Fruit fly (Drosophila melanogaster) whole organism, embryonic: ENCODE results near the gene Acp26Ab.

Source experiments
- CG1233 ChIP-seq: fragments of 200-800 bp; sonication (Bioruptor generic); optimal IDR thresholded peaks from 4 replicates; lab custom pipeline; 2018; ENCODE audit warnings: missing biosample characterization, mild to moderate bottlenecking, missing genetic modification characterization
- CG13287 ChIP-seq: fragments of 200-800 bp; sonication (Bioruptor generic); IDR thresholded peaks from 2 replicates; pipeline ENCODE4 v1.3.6; 2022; ENCODE audit warnings: missing biosample characterization, missing genetic modification characterization; ENCODE audit not compliant: partially characterized antibody
- CG1529 ChIP-seq: fragments of 200-800 bp; sonication (Bioruptor generic); optimal IDR thresholded peaks from 3 replicates; lab custom pipeline; 2018; ENCODE audit warnings: missing biosample characterization, missing genetic modification characterization
- CG33557 ChIP-seq: fragments of 200-800 bp; sonication (Bioruptor generic); optimal IDR thresholded peaks from 2 replicates; lab custom pipeline; 2019; ENCODE audit warnings: missing biosample characterization, mild to moderate bottlenecking, missing genetic modification characterization, moderate library complexity
- CG3726 ChIP-seq: fragments of 200-800 bp; sonication (Bioruptor generic); IDR thresholded peaks from 3 replicates; pipeline ENCODE4, ENCODE4 v1.3.6; 2022; ENCODE audit warnings: missing biosample characterization, missing genetic modification characterization
- CG4328 ChIP-seq: fragments of 200-800 bp; sonication (Bioruptor generic); optimal IDR thresholded peaks from 3 replicates; lab custom pipeline; 2017; ENCODE audit warnings: missing biosample characterization, missing genetic modification reagents, missing genetic modification characterization
- CG4424 ChIP-seq: fragments of 200-800 bp; sonication (Bioruptor generic); optimal IDR thresholded peaks from 3 replicates; lab custom pipeline; 2016; ENCODE audit warnings: missing biosample characterization, missing genetic modification characterization
- CG8290 ChIP-seq, 3 experiments: fragments of 200-800 bp; sonication (Bioruptor generic); optimal IDR thresholded peaks; 2 replicates each; lab custom pipeline; 2016 to 2019; ENCODE audit warnings: missing biosample characterization in 3 of 3, missing genetic modification characterization in 3 of 3, mild to moderate bottlenecking in 2 of 3, moderate library complexity in 1 of 3
- CrebB ChIP-seq: fragments of 200-800 bp; sonication (Bioruptor generic); optimal IDR thresholded peaks from 3 replicates; lab custom pipeline; 2018; ENCODE audit warnings: missing biosample characterization, mild to moderate bottlenecking, missing genetic modification characterization
- D19B ChIP-seq: fragments of 200-800 bp; sonication (Bioruptor generic); optimal IDR thresholded peaks from 2 replicates; lab custom pipeline; 2017; ENCODE audit warnings: missing biosample characterization, mild to moderate bottlenecking, missing genetic modification characterization
- Dip2 ChIP-seq: fragments of 200-800 bp; sonication (Bioruptor generic); IDR thresholded peaks from 2 replicates; pipeline ENCODE4 v1.3.6; 2022; ENCODE audit warnings: missing biosample characterization, missing genetic modification characterization
- Fer3 ChIP-seq: fragments of 200-800 bp; sonication (Bioruptor generic); optimal IDR thresholded peaks from 2 replicates; lab custom pipeline; 2018; ENCODE audit warnings: missing biosample characterization, mild to moderate bottlenecking, missing genetic modification characterization, moderate library complexity
- HLH3B ChIP-seq: fragments of 200-800 bp; sonication (Bioruptor generic); IDR thresholded peaks from 2 replicates; pipeline ENCODE4 v1.3.6; 2022; ENCODE audit warnings: missing biosample characterization, missing genetic modification characterization
- HLH54F ChIP-seq: fragments of 200-800 bp; sonication (Bioruptor generic); optimal IDR thresholded peaks from 3 replicates; lab custom pipeline; 2016; ENCODE audit warnings: missing biosample characterization, missing genetic modification characterization
- Hand ChIP-seq: fragments of 200-800 bp; sonication (Bioruptor generic); optimal IDR thresholded peaks from 2 replicates; lab custom pipeline; 2017; ENCODE audit warnings: mild to moderate bottlenecking, missing biosample characterization, missing genetic modification reagents, missing genetic modification characterization
- HmgZ ChIP-seq: fragments of 200-800 bp; sonication (Bioruptor generic); optimal IDR thresholded peaks from 2 replicates; lab custom pipeline; 2018; ENCODE audit warnings: missing biosample characterization, mild to moderate bottlenecking, missing genetic modification characterization
- Hsf ChIP-seq: fragments of 200-800 bp; sonication (Bioruptor generic); optimal IDR thresholded peaks from 3 replicates; lab custom pipeline; 2016; ENCODE audit warnings: missing biosample characterization, missing genetic modification characterization
- Lim3 ChIP-seq: fragments of 200-800 bp; sonication (Bioruptor generic); IDR thresholded peaks from 2 replicates; pipeline ENCODE4 v1.3.6; 2022; ENCODE audit warnings: missing biosample characterization, missing genetic modification characterization
- Mes4 ChIP-seq: fragments of 200-800 bp; sonication (Bioruptor generic); optimal IDR thresholded peaks from 2 replicates; lab custom pipeline; 2016; ENCODE audit warnings: missing biosample characterization, missing genetic modification characterization
- Nf-YC ChIP-seq: fragments of 200-800 bp; optimal IDR thresholded peaks from 3 replicates; lab custom pipeline; 2019; ENCODE audit warnings: missing biosample characterization, mild to moderate bottlenecking, missing genetic modification characterization, moderate library complexity
- Oli ChIP-seq: fragments of 200-800 bp; sonication (Bioruptor generic); optimal IDR thresholded peaks from 2 replicates; lab custom pipeline; 2018; ENCODE audit warnings: missing biosample characterization, mild to moderate bottlenecking, missing genetic modification characterization, moderate library complexity
- Ravus ChIP-seq: fragments of 200-800 bp; sonication (Bioruptor generic); IDR thresholded peaks from 2 replicates; pipeline ENCODE4 v1.3.6; 2022; ENCODE audit warnings: missing biosample characterization, missing genetic modification characterization
- Sox100B ChIP-seq: fragments of 200-800 bp; sonication (Bioruptor generic); optimal IDR thresholded peaks from 3 replicates; lab custom pipeline; 2018; ENCODE audit warnings: missing biosample characterization, mild to moderate bottlenecking, missing genetic modification characterization
- Vsx1 ChIP-seq: fragments of 200-800 bp; sonication (Bioruptor generic); optimal IDR thresholded peaks from 2 replicates; lab custom pipeline; 2017; ENCODE audit warnings: missing biosample characterization, mild to moderate bottlenecking, missing genetic modification characterization, missing genetic modification reagents
- Xbp1 ChIP-seq: fragments of 200-800 bp; sonication (Bioruptor generic); optimal IDR thresholded peaks from 3 replicates; lab custom pipeline; 2016; ENCODE audit warnings: missing biosample characterization, mild to moderate bottlenecking, missing genetic modification characterization
- ac ChIP-seq: fragments of 200-800 bp; sonication (Bioruptor generic); optimal IDR thresholded peaks from 3 replicates; lab custom pipeline; 2017; ENCODE audit warnings: missing biosample characterization, mild to moderate bottlenecking, missing genetic modification characterization
- al ChIP-seq: fragments of 200-800 bp; sonication (Bioruptor generic); IDR thresholded peaks from 2 replicates; pipeline ENCODE4 v1.3.6; 2022; ENCODE audit warnings: missing biosample characterization, missing genetic modification characterization
- ato ChIP-seq: fragments of 200-800 bp; sonication (Bioruptor generic); IDR thresholded peaks from 2 replicates; pipeline ENCODE4 v1.3.6; 2022; ENCODE audit warnings: missing biosample characterization, missing genetic modification characterization; ENCODE audit not compliant: partially characterized antibody
- bcd ChIP-seq: fragments of 200-800 bp; sonication (Bioruptor generic); optimal IDR thresholded peaks from 2 replicates; lab custom pipeline; 2017; ENCODE audit warnings: missing biosample characterization, mild to moderate bottlenecking, missing genetic modification characterization
- caup ChIP-seq: fragments of 200-800 bp; sonication (Bioruptor generic); optimal IDR thresholded peaks from 3 replicates; lab custom pipeline; 2017; ENCODE audit warnings: missing biosample characterization, mild to moderate bottlenecking, missing genetic modification characterization, moderate library complexity; ENCODE audit not compliant: severe bottlenecking
- da ChIP-seq: fragments of 200-800 bp; sonication (Bioruptor generic); optimal IDR thresholded peaks from 2 replicates; lab custom pipeline; 2016; ENCODE audit warnings: missing biosample characterization, missing genetic modification characterization
- dati ChIP-seq: fragments of 200-800 bp; sonication (Bioruptor generic); IDR thresholded peaks from 2 replicates; pipeline ENCODE4 v1.3.6; 2022; ENCODE audit warnings: missing biosample characterization, missing genetic modification characterization
- dimm ChIP-seq: fragments of 200-800 bp; sonication (Bioruptor generic); IDR thresholded peaks from 2 replicates; pipeline ENCODE4 v1.3.6; 2022; ENCODE audit warnings: missing biosample characterization, missing genetic modification characterization
- fru ChIP-seq: fragments of >200 bp; optimal IDR thresholded peaks from 2 replicates; lab custom pipeline; 2017
- gfzf ChIP-seq: fragments of 200-800 bp; sonication (Bioruptor generic); optimal IDR thresholded peaks from 2 replicates; lab custom pipeline; 2016; ENCODE audit warnings: missing biosample characterization, mild to moderate bottlenecking, missing genetic modification characterization, moderate library complexity
- grau ChIP-seq: fragments of 200-800 bp; optimal IDR thresholded peaks from 3 replicates; lab custom pipeline; 2019; ENCODE audit warnings: missing biosample characterization, mild to moderate bottlenecking, missing genetic modification characterization, moderate library complexity
- gro ChIP-seq: fragments of 200-800 bp; sonication (Bioruptor generic); optimal IDR thresholded peaks from 2 replicates; lab custom pipeline; 2016; ENCODE audit warnings: missing biosample characterization, missing genetic modification characterization
- h ChIP-seq: fragments of >200 bp; optimal IDR thresholded peaks from 2 replicates; lab custom pipeline; 2017
- jing ChIP-seq: fragments of 200-800 bp; sonication (Bioruptor generic); optimal IDR thresholded peaks from 2 replicates; lab custom pipeline; 2018; ENCODE audit warnings: missing biosample characterization, mild to moderate bottlenecking, missing genetic modification characterization
- lilli ChIP-seq: fragments of 200-800 bp; sonication (Bioruptor generic); optimal IDR thresholded peaks from 3 replicates; lab custom pipeline; 2016; ENCODE audit warnings: missing biosample characterization, missing genetic modification characterization
- phol ChIP-seq: fragments of 200-800 bp; sonication (Bioruptor generic); optimal IDR thresholded peaks from 3 replicates; lab custom pipeline; 2018; ENCODE audit warnings: missing biosample characterization, mild to moderate bottlenecking, missing genetic modification characterization, moderate library complexity
- ranshi ChIP-seq: fragments of 200-800 bp; sonication (Bioruptor generic); IDR thresholded peaks from 2 replicates; pipeline ENCODE4 v1.3.6; 2022; ENCODE audit warnings: missing biosample characterization, missing genetic modification characterization
- slp2 ChIP-seq: fragments of 200-800 bp; sonication (Bioruptor generic); optimal IDR thresholded peaks from 2 replicates; lab custom pipeline; 2016; ENCODE audit warnings: missing biosample characterization, missing genetic modification characterization
- tll ChIP-seq, 2 experiments: fragments of 200-800 bp in 1 of 2; fragments of >200 bp in 1 of 2; sonication (Bioruptor generic) in 1 of 2; optimal IDR thresholded peaks; 2 replicates each; lab custom pipeline; 2017 to 2019; ENCODE audit warnings: missing biosample characterization in 2 of 2, missing genetic modification characterization in 2 of 2, mild to moderate bottlenecking in 1 of 2, moderate library complexity in 1 of 2
- ttk ChIP-seq: fragments of 200-800 bp; sonication (Bioruptor generic); IDR thresholded peaks from 2 replicates; pipeline ENCODE4 v2.1.2; 2022; ENCODE audit warnings: missing biosample characterization, missing genetic modification characterization
- vvl ChIP-seq: fragments of 200-800 bp; sonication (Bioruptor generic); IDR thresholded peaks from 2 replicates; pipeline ENCODE4 v1.3.6; 2022; ENCODE audit warnings: missing biosample characterization, missing genetic modification characterization
- wdn ChIP-seq: fragments of 200-800 bp; sonication (Bioruptor generic); IDR thresholded peaks from 2 replicates; pipeline ENCODE4 v1.3.6; 2022; ENCODE audit warnings: missing biosample characterization, missing genetic modification characterization
- yki ChIP-seq: fragments of >200 bp; optimal IDR thresholded peaks from 3 replicates; lab custom pipeline; 2018

Acp26Ab gene

dm6 chr2L:5906893-5907850 is 14.5 kb upstream of the Acp26Ab start, which contains the start of gene bchs (continued):
- no peak for TF ChIP-seq ttk
- TF ChIP-seq Lim3 (GFP tag; lab: Robert Waterston, UW): no peak
- TF ChIP-seq gro (GFP tag; lab: Kevin White, UChicago): no peak
- TF ChIP-seq Ravus (GFP tag; lab: Robert Waterston, UW): no peak; the same call in 1 of the 2 replicates
- peak; percentile 88 for TF ChIP-seq Mes4 (GFP tag; lab: Kevin White, UChicago)
- peak; percentile 31 for TF ChIP-seq HLH54F (GFP tag; lab: Kevin White, UChicago)
- peak; percentile 93 for TF ChIP-seq CG1233 (GFP tag; lab: Kevin White, UChicago)
- no peak for TF ChIP-seq CG4424 (GFP tag; lab: Kevin White, UChicago)
- peak; percentile 13 for TF ChIP-seq phol (tag; lab: Kevin White, UChicago)
- peak; percentile 17 for TF ChIP-seq grau (tag; lab: Kevin White, UChicago)
- no peak for TF ChIP-seq fru (lab: Kevin White, UChicago)
- TF ChIP-seq CG1529 (GFP tag; lab: Kevin White, UChicago): peak; percentile 93
- peak; percentile 19; the same call in 1 of the 2 replicates for TF ChIP-seq ato (GFP tag; lab: Robert Waterston, UW)
- peak; percentile 96 for TF ChIP-seq CrebB (tag; lab: Kevin White, UChicago)
- peak; percentile 96 for TF ChIP-seq ac
- TF ChIP-seq Nf-YC (tag; lab: Kevin White, UChicago): no peak
- TF ChIP-seq HmgZ (tag; lab: Kevin White, UChicago): peak; percentile 96
- TF ChIP-seq Oli: peak; percentile 56
- TF ChIP-seq tll (GFP tag; optimal IDR thresholded peaks at IDR 0.05; lab: Kevin White, UChicago): peak in 1 of 2 experiments; percentile 77
- no peak for TF ChIP-seq al (GFP tag; lab: Robert Waterston, UW)
- peak; percentile 29 for TF ChIP-seq CG8290 (GFP tag; optimal IDR thresholded peaks at IDR 0.05; lab: Kevin White, UChicago)
- peak; percentile 82 to 83 for TF ChIP-seq CG8290 (tag; optimal IDR thresholded peaks at IDR 0.05; lab: Kevin White, UChicago)
- peak; percentile 37 for TF ChIP-seq Xbp1 (GFP tag; lab: Kevin White, UChicago)
- TF ChIP-seq CG3726 (GFP tag; lab: Robert Waterston, UW): peak; percentile 36; the same call in 1 of the 3 replicates
- TF ChIP-seq Dip2: no peak
- TF ChIP-seq caup (GFP tag; lab: Kevin White, UChicago): peak; percentile 96
- peak; percentile 97 for TF ChIP-seq Vsx1 (GFP tag; lab: Kevin White, UChicago)
- TF ChIP-seq slp2 (GFP tag; lab: Kevin White, UChicago): peak; percentile 64
- no peak for TF ChIP-seq dati (GFP tag; lab: Robert Waterston, UW)
- no peak for TF ChIP-seq yki (lab: Kevin White, UChicago)
- peak; percentile 83 for TF ChIP-seq bcd (GFP tag; lab: Kevin White, UChicago)
- peak; percentile 93 for TF ChIP-seq CG4328 (GFP tag; lab: Kevin White, UChicago)
- TF ChIP-seq da (GFP tag; lab: Kevin White, UChicago): peak; percentile 87
- peak; percentile 40 for TF ChIP-seq jing
- peak; percentile 84; the same call in 1 of the 2 replicates for TF ChIP-seq ranshi (GFP tag; lab: Robert Waterston, UW)
- peak; percentile 61; the same call in 1 of the 2 replicates for TF ChIP-seq wdn (GFP tag; lab: Robert Waterston, UW)
- peak; percentile 88; the same call in 1 of the 2 replicates for TF ChIP-seq HLH3B (GFP tag; lab: Robert Waterston, UW)
- peak; percentile 89 for TF ChIP-seq Hand
- TF ChIP-seq dimm (GFP tag; lab: Robert Waterston, UW): peak; percentile 33; the same call in 1 of the 2 replicates
- TF ChIP-seq Sox100B (GFP tag; lab: Kevin White, UChicago): no peak
- TF ChIP-seq Hsf (GFP tag; lab: Kevin White, UChicago): peak; percentile 78
- TF ChIP-seq CG13287: peak; percentile 39
- no peak for TF ChIP-seq gfzf (GFP tag; lab: Kevin White, UChicago)
- peak; percentile 43 for TF ChIP-seq lilli
- no peak for TF ChIP-seq h (lab: Kevin White, UChicago)
- peak; percentile 92 for TF ChIP-seq vvl
- peak; percentile 84 for TF ChIP-seq CG33557 (GFP tag; lab: Kevin White, UChicago)
- TF ChIP-seq D19B: peak; percentile 58
- peak; percentile 88 for TF ChIP-seq Fer3 (tag; lab: Kevin White, UChicago)
